Worm (Caenorhabditis elegans) whole organism, L1 larva: ENCODE data around the gene C06E4.1.

Source experiments
- F16B12.6 ChIP-seq: fragments of 150-350 bp; optimal IDR thresholded peaks from 2 replicates; lab custom pipeline; 2014; ENCODE audit warnings: missing biosample characterization, missing genetic modification characterization
- nhr-11 ChIP-seq: fragments of 150-350 bp; optimal IDR thresholded peaks from 2 replicates; lab custom pipeline; 2014; ENCODE audit warnings: missing biosample characterization, missing genetic modification characterization
- nhr-76 ChIP-seq: sonication (generic microtip); optimal IDR thresholded peaks from 2 replicates; lab custom pipeline; 2017; ENCODE audit warnings: missing biosample characterization, missing genetic modification characterization
- pqm-1 ChIP-seq: sonication (generic microtip); optimal IDR thresholded peaks from 3 replicates; lab custom pipeline; 2017; ENCODE audit warnings: missing biosample characterization, missing genetic modification characterization

- TF ChIP-seq nhr-11 (tag; lab: Kevin White, UChicago): no peak
- TF ChIP-seq F16B12.6 (tag; lab: Kevin White, UChicago): no peak
- no peak for TF ChIP-seq nhr-76 (tag; lab: Kevin White, UChicago)
- TF ChIP-seq pqm-1: no peak
Observed at ce11 chrIV:7291957-7292356, 8.9 kb downstream of the C06E4.1 start, which contains the start of gene F42C5.4.
